Fruit fly (Drosophila melanogaster) whole organism, wandering third instar larva: ENCODE results near the gene CG17777.

Source experiments
- Abd-B ChIP-seq: fragments of >200 bp; optimal IDR thresholded peaks from 2 replicates; lab custom pipeline; 2017; ENCODE audit warnings: missing biosample characterization, missing genetic modification characterization
- CG32264 ChIP-seq: fragments of 200-800 bp; sonication (Bioruptor generic); optimal IDR thresholded peaks from 2 replicates; lab custom pipeline; 2016; ENCODE audit warnings: missing biosample characterization, missing genetic modification characterization
- CG9705 ChIP-seq: fragments of 200-800 bp; sonication (Bioruptor generic); optimal IDR thresholded peaks from 2 replicates; lab custom pipeline; 2018; ENCODE audit warnings: missing biosample characterization, mild to moderate bottlenecking, missing genetic modification characterization
- CrebA ChIP-seq: fragments of 200-800 bp; sonication (Bioruptor generic); optimal IDR thresholded peaks from 2 replicates; lab custom pipeline; 2016; ENCODE audit warnings: missing biosample characterization, mild to moderate bottlenecking, missing genetic modification characterization, borderline replicate concordance
- Dfd ChIP-seq: fragments of >200 bp; optimal IDR thresholded peaks from 2 replicates; lab custom pipeline; 2017; ENCODE audit warnings: missing biosample characterization, missing genetic modification characterization
- Dif ChIP-seq: fragments of 200-275, 200-300 bp; sonication (Bioruptor generic); optimal IDR thresholded peaks from 2 replicates; lab custom pipeline; 2018; ENCODE audit warnings: missing biosample characterization, missing genetic modification characterization; ENCODE audit not compliant: partially characterized antibody
- HLH106 ChIP-seq: fragments of 200-800 bp; optimal IDR thresholded peaks from 3 replicates; lab custom pipeline; 2019; ENCODE audit warnings: missing biosample characterization, mild to moderate bottlenecking, missing genetic modification characterization, moderate library complexity
- Hnf4 ChIP-seq: fragments of 200-800 bp; sonication (Bioruptor generic); optimal IDR thresholded peaks from 2 replicates; lab custom pipeline; 2016; ENCODE audit warnings: missing biosample characterization, mild to moderate bottlenecking, missing genetic modification characterization
- Hr78 ChIP-seq: fragments of >200 bp; optimal IDR thresholded peaks from 2 replicates; lab custom pipeline; 2017; ENCODE audit warnings: missing biosample characterization, missing genetic modification characterization
- Hr83 ChIP-seq: fragments of 200-300 bp; sonication (Bioruptor generic); optimal IDR thresholded peaks from 2 replicates; lab custom pipeline; 2016; ENCODE audit warnings: missing biosample characterization, mild to moderate bottlenecking, missing genetic modification characterization, moderate library complexity; ENCODE audit not compliant: poor library complexity, severe bottlenecking
- Jra ChIP-seq: sonication (Bioruptor generic); optimal IDR thresholded peaks from 2 replicates; lab custom pipeline; 2016; ENCODE audit warnings: missing biosample characterization, missing genetic modification characterization
- Mio ChIP-seq: sonication (Bioruptor generic); optimal IDR thresholded peaks from 2 replicates; lab custom pipeline; 2016; ENCODE audit warnings: missing biosample characterization, missing genetic modification characterization
- Myc ChIP-seq: fragments of >200 bp; optimal IDR thresholded peaks from 2 replicates; lab custom pipeline; 2017
- N ChIP-seq: fragments of >200 bp; optimal IDR thresholded peaks from 2 replicates; lab custom pipeline; 2018; ENCODE audit warnings: missing biosample characterization, missing external identifiers, missing genetic modification characterization
- OdsH ChIP-seq: fragments of 200-800 bp; sonication (Bioruptor generic); optimal IDR thresholded peaks from 2 replicates; lab custom pipeline; 2016; ENCODE audit warnings: missing biosample characterization, mild to moderate bottlenecking, missing genetic modification characterization
- Rel ChIP-seq, 2 experiments: fragments of 200-800 bp; sonication (Bioruptor generic) in 1 of 2; optimal IDR thresholded peaks; 2 replicates in 1 of 2; 3 replicates in 1 of 2; lab custom pipeline; 2016 to 2019; ENCODE audit warnings: mild to moderate bottlenecking in 2 of 2, missing biosample characterization in 2 of 2, missing genetic modification characterization in 2 of 2, moderate library complexity in 1 of 2
- Sp1 ChIP-seq: fragments of 200-800 bp; sonication (Bioruptor generic); optimal IDR thresholded peaks from 3 replicates; lab custom pipeline; 2019; ENCODE audit warnings: missing biosample characterization, mild to moderate bottlenecking, missing genetic modification characterization, moderate library complexity
- Vsx2 ChIP-seq: fragments of 200-300, 225-300 bp; sonication (Bioruptor generic); optimal IDR thresholded peaks from 2 replicates; lab custom pipeline; 2018; ENCODE audit warnings: missing biosample characterization, missing genetic modification characterization; ENCODE audit not compliant: partially characterized antibody
- brk ChIP-seq: fragments of 200-800 bp; sonication (Bioruptor generic); optimal IDR thresholded peaks from 2 replicates; lab custom pipeline; 2016; ENCODE audit warnings: missing biosample characterization, mild to moderate bottlenecking, missing genetic modification characterization
- dmrt93B ChIP-seq: fragments of 200-800 bp; sonication (Bioruptor generic); optimal IDR thresholded peaks from 2 replicates; lab custom pipeline; 2018; ENCODE audit warnings: missing biosample characterization, mild to moderate bottlenecking, missing genetic modification characterization
- foxo ChIP-seq, 2 experiments: fragments of 200-800 bp; sonication (Bioruptor generic); optimal IDR thresholded peaks; 2 replicates in 1 of 2; 3 replicates in 1 of 2; lab custom pipeline; 2016 to 2017; ENCODE audit warnings: missing biosample characterization in 2 of 2, missing genetic modification characterization in 2 of 2
- fru ChIP-seq: fragments of 200-800 bp; sonication (Bioruptor generic); optimal IDR thresholded peaks from 3 replicates; lab custom pipeline; 2016; ENCODE audit warnings: missing biosample characterization, mild to moderate bottlenecking, missing genetic modification characterization
- h ChIP-seq: fragments of 200-800 bp; sonication (Bioruptor generic); optimal IDR thresholded peaks from 3 replicates; lab custom pipeline; 2016; ENCODE audit warnings: missing biosample characterization, mild to moderate bottlenecking, missing genetic modification characterization
- jim ChIP-seq: fragments of 175-275, 200-325 bp; sonication (Bioruptor generic); optimal IDR thresholded peaks from 2 replicates; lab custom pipeline; 2016; ENCODE audit warnings: missing biosample characterization, mild to moderate bottlenecking, missing genetic modification characterization
- lola ChIP-seq: fragments of >200 bp; optimal IDR thresholded peaks from 2 replicates; lab custom pipeline; 2017; ENCODE audit warnings: missing biosample characterization, missing genetic modification characterization
- pan ChIP-seq: fragments of >200 bp; optimal IDR thresholded peaks from 2 replicates; lab custom pipeline; 2017
- psq ChIP-seq: fragments of 200-800 bp; sonication (Bioruptor generic); optimal IDR thresholded peaks from 3 replicates; lab custom pipeline; 2017; ENCODE audit warnings: missing biosample characterization, mild to moderate bottlenecking, missing genetic modification characterization, moderate library complexity
- rgr ChIP-seq: fragments of 200-800 bp; sonication (Bioruptor generic); optimal IDR thresholded peaks from 3 replicates; lab custom pipeline; 2016; ENCODE audit warnings: missing biosample characterization, mild to moderate bottlenecking, missing genetic modification characterization
- sage ChIP-seq: fragments of 200-800 bp; sonication (Bioruptor generic); optimal IDR thresholded peaks from 2 replicates; lab custom pipeline; 2016; ENCODE audit warnings: missing biosample characterization, mild to moderate bottlenecking, missing genetic modification characterization
- sv ChIP-seq: fragments of 200-800 bp; sonication (Bioruptor generic); optimal IDR thresholded peaks from 3 replicates; lab custom pipeline; 2016; ENCODE audit warnings: missing biosample characterization, missing genetic modification characterization
- tai ChIP-seq: sonication (Bioruptor generic); optimal IDR thresholded peaks from 2 replicates; lab custom pipeline; 2016; ENCODE audit warnings: missing biosample characterization, missing genetic modification characterization
- usp ChIP-seq: fragments of >200 bp; optimal IDR thresholded peaks from 2 replicates; lab custom pipeline; 2017; ENCODE audit warnings: missing biosample characterization, missing genetic modification characterization
- woc ChIP-seq: sonication (Bioruptor generic); optimal IDR thresholded peaks from 2 replicates; lab custom pipeline; 2016; ENCODE audit warnings: missing biosample characterization, mild to moderate bottlenecking, missing genetic modification characterization

Gene CG17777

dm6 chrX:2180750-2181261 lies 5.8 kb upstream of the CG17777 start, which contains the start of gene pn:
TSS of gene pn (plus strand) at chrX:2181211.
- TF ChIP-seq Myc (lab: Kevin White, UChicago) = peak; percentile 71
- TF ChIP-seq Rel (GFP tag; optimal IDR thresholded peaks at IDR 0.05; lab: Kevin White, UChicago) = no peak
- TF ChIP-seq Rel (tag; optimal IDR thresholded peaks at IDR 0.05; lab: Kevin White, UChicago) = peak; percentile 20
- no peak for TF ChIP-seq sv (GFP tag; lab: Kevin White, UChicago)

DNA sequence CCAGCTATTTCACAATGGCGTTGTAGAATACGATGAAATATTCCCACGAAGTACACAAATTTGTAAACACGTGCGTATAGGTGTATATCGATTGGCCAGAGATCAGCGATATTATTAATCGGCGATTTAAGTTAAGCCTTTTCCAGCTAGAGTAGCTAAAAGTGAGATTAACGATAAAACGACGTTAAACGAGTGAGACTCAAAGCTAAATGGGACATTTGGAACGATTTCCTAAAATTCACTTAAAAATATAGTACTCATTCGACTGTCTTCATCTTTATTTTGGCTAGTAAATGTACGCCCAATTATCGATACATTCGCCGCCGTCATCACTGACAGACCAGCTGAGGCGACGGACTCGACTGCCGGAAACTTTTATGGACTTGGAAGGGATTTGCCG lies 2.1 kb upstream of the CG17777 start, which contains the start of the genes Nmd3 and CG17776:
TSS of gene Nmd3 (minus strand) at position 106 of the 400 bp plus-strand sequence.
TSS of gene CG17776 (plus strand) at position 163 of the 400 bp plus-strand sequence.
- TF ChIP-seq dmrt93B (GFP tag; lab: Kevin White, UChicago) = no peak
- no peak for TF ChIP-seq Hnf4
- no peak for TF ChIP-seq usp (GFP tag; lab: Kevin White, UChicago)
- no peak for TF ChIP-seq Rel (GFP tag; optimal IDR thresholded peaks at IDR 0.05; lab: Kevin White, UChicago)
- TF ChIP-seq Rel (tag; optimal IDR thresholded peaks at IDR 0.05; lab: Kevin White, UChicago) = peak; percentile 55
- no peak for TF ChIP-seq woc (GFP tag; lab: Kevin White, UChicago)
- TF ChIP-seq psq = no peak
- peak; percentile 97 for TF ChIP-seq Myc (lab: Kevin White, UChicago)
- TF ChIP-seq HLH106 (tag; lab: Kevin White, UChicago) = peak; percentile 27
- TF ChIP-seq Dfd (GFP tag; lab: Kevin White, UChicago) = no peak
- TF ChIP-seq Abd-B = no peak
- TF ChIP-seq Hr83 = no peak
- TF ChIP-seq CG9705 (GFP tag; lab: Kevin White, UChicago) = no peak
- TF ChIP-seq foxo (GFP tag; optimal IDR thresholded peaks at IDR 0.05; lab: Kevin White, UChicago) = peak in 1 of 2 experiments; percentile 13
- no peak for TF ChIP-seq brk (GFP tag; lab: Kevin White, UChicago)
- peak; percentile 8 for TF ChIP-seq rgr (GFP tag; lab: Kevin White, UChicago)
- no peak for TF ChIP-seq pan (lab: Kevin White, UChicago)
- peak; percentile 1 for TF ChIP-seq Sp1 (GFP tag; lab: Kevin White, UChicago)

- no peak for TF ChIP-seq Mio (GFP tag; lab: Kevin White, UChicago)
- no peak for TF ChIP-seq jim
- no peak for TF ChIP-seq sv (GFP tag; lab: Kevin White, UChicago)
- TF ChIP-seq Jra (GFP tag; lab: Kevin White, UChicago) = no peak
- TF ChIP-seq CG32264 (GFP tag; lab: Kevin White, UChicago) = no peak
- no peak for TF ChIP-seq CG9705 (GFP tag; lab: Kevin White, UChicago)
- TF ChIP-seq Myc (lab: Kevin White, UChicago) = no peak
- TF ChIP-seq lola (GFP tag; lab: Kevin White, UChicago) = no peak
- no peak for TF ChIP-seq Hr78
- no peak for TF ChIP-seq pan (lab: Kevin White, UChicago)
- no peak for TF ChIP-seq h
- TF ChIP-seq fru (GFP tag; lab: Kevin White, UChicago) = no peak
- no peak for TF ChIP-seq woc (GFP tag; lab: Kevin White, UChicago)
- TF ChIP-seq OdsH (GFP tag; lab: Kevin White, UChicago) = no peak
- no peak for TF ChIP-seq Dif (GFP tag; lab: Kevin White, UChicago)
- no peak for TF ChIP-seq Hnf4
Measured at dm6 chrX:2187520-2187919, 865 bp downstream of the CG17777 start, which contains the start of gene CG3457. TSS of gene CG3457 (plus strand) at chrX:2187820.

- TF ChIP-seq lola (GFP tag; lab: Kevin White, UChicago) (no peak), CG9705 (GFP tag; lab: Kevin White, UChicago) (no peak), brk (GFP tag; lab: Kevin White, UChicago) (no peak), psq (no peak), Rel (GFP tag; optimal IDR thresholded peaks at IDR 0.05; lab: Kevin White, UChicago) (no peak), Rel (tag; optimal IDR thresholded peaks at IDR 0.05; lab: Kevin White, UChicago) (no peak), N (no peak), Hnf4 (no peak), Vsx2 (GFP tag; lab: Kevin White, UChicago) (no peak), pan (lab: Kevin White, UChicago) (no peak), rgr (GFP tag; lab: Kevin White, UChicago) (no peak), tai (no peak), foxo (GFP tag; optimal IDR thresholded peaks at IDR 0.05; lab: Kevin White, UChicago) (no peak), Hr83 (no peak), jim (no peak), Dfd (GFP tag; lab: Kevin White, UChicago) (no peak), CG32264 (GFP tag; lab: Kevin White, UChicago) (no peak), Jra (GFP tag; lab: Kevin White, UChicago) (no peak), Sp1 (GFP tag; lab: Kevin White, UChicago) (no peak), sage (GFP tag; lab: Kevin White, UChicago) (no peak), CrebA (GFP tag; lab: Kevin White, UChicago) (no peak)
Measured at dm6 chrX:2188888-2189287, 2.2 kb downstream of the CG17777 start, which contains the start of gene Mct1. TSS of gene Mct1 (plus strand) at chrX:2189188.
